Worm (Caenorhabditis elegans): Measurements from ENCODE around the gene R07E5.17.

Gene R07E5.17

ce11 chrIII:4453768-4454167 lies 49.5 kb upstream of the R07E5.17 start:
- TF ChIP-seq rnt-1 (tag; optimal IDR thresholded peaks at IDR 0.05) (peak; percentile 27), lin-14 (GFP tag; optimal IDR thresholded peaks at IDR 0.05) (peak; percentile 10), ces-1 (GFP tag; optimal IDR thresholded peaks at IDR 0.05) (no peak)

- TF ChIP-seq lin-15B (tag; optimal IDR thresholded peaks at IDR 0.05) = no peak
- no peak for TF ChIP-seq ceh-82 (tag; optimal IDR thresholded peaks at IDR 0.05)
- no peak for TF ChIP-seq C16A3.4 (tag; optimal IDR thresholded peaks at IDR 0.05)
- no peak for TF ChIP-seq egl-13 (tag; optimal IDR thresholded peaks at IDR 0.05)
- TF ChIP-seq nhr-20 (tag; optimal IDR thresholded peaks at IDR 0.05) = no peak
- TF ChIP-seq pag-3 (tag; optimal IDR thresholded peaks at IDR 0.05; ENCODE audit: borderline replicate concordance, insufficient read depth) = no peak
- no peak for TF ChIP-seq mef-2 (tag; optimal IDR thresholded peaks at IDR 0.05)
- TF ChIP-seq ztf-11 (tag; optimal IDR thresholded peaks at IDR 0.05) = no peak
- no peak for TF ChIP-seq nhr-90 (tag; optimal IDR thresholded peaks at IDR 0.05; ENCODE audit: poor library complexity)
- no peak for TF ChIP-seq nhr-84 (tag; optimal IDR thresholded peaks at IDR 0.05)
- TF ChIP-seq jun-1 (tag; optimal IDR thresholded peaks at IDR 0.05) = no peak
- TF ChIP-seq pax-3 (tag; optimal IDR thresholded peaks at IDR 0.05) = no peak
- no peak for TF ChIP-seq skn-1 (tag; optimal IDR thresholded peaks at IDR 0.05)
- no peak for TF ChIP-seq fos-1 (tag; optimal IDR thresholded peaks at IDR 0.05)
- TF ChIP-seq grh-1 (GFP tag; IDR thresholded peaks at IDR 0.05) = no peak
- no peak for TF ChIP-seq nhr-76 (tag; optimal IDR thresholded peaks at IDR 0.05)
- no peak for TF ChIP-seq ets-5 (GFP tag; IDR thresholded peaks at IDR 0.05)
- TF ChIP-seq C34B4.2 (tag; optimal IDR thresholded peaks at IDR 0.05) = no peak
- TF ChIP-seq tlp-1 (tag; optimal IDR thresholded peaks at IDR 0.05) = no peak
- TF ChIP-seq nhr-237 (tag; optimal IDR thresholded peaks at IDR 0.05) = no peak
These were observed 49.1 kb upstream of the R07E5.17 start for ce11 chrIII:4453301-4453700.

ce11 chrIII:4452749-4453148 lies 48.5 kb upstream of the R07E5.17 start:
- peak; percentile 26; the same call in 1 of the 2 replicates for TF ChIP-seq grh-1 (GFP tag; IDR thresholded peaks at IDR 0.05)
- TF ChIP-seq lsy-2 (tag; optimal IDR thresholded peaks at IDR 0.05) = peak in 1 of 2 experiments; percentile 31
- TF ChIP-seq C16A3.4 (tag; optimal IDR thresholded peaks at IDR 0.05) = no peak
- TF ChIP-seq lin-14 (GFP tag; optimal IDR thresholded peaks at IDR 0.05) = peak; percentile 47
- peak in 1 of 3 experiments; percentile 5 for TF ChIP-seq ceh-82 (tag; optimal IDR thresholded peaks at IDR 0.05)
- peak; percentile 8 for TF ChIP-seq ceh-8 (GFP tag; optimal IDR thresholded peaks at IDR 0.05)
- TF ChIP-seq nhr-85 (tag) = peak; percentile 76
- no peak for TF ChIP-seq dsc-1 (tag; optimal IDR thresholded peaks at IDR 0.05)

ce11 chrIII:4450773-4451423 lies 46.7 kb upstream of the R07E5.17 start:
- no peak for TF ChIP-seq nhr-237 (tag; optimal IDR thresholded peaks at IDR 0.05)
- peak; percentile 1 for TF ChIP-seq pax-3 (tag; optimal IDR thresholded peaks at IDR 0.05)
- TF ChIP-seq lsy-2 (tag; optimal IDR thresholded peaks at IDR 0.05) = peak in 1 of 2 experiments; percentile 12
- no peak for TF ChIP-seq hpl-2 (GFP tag; optimal IDR thresholded peaks at IDR 0.05)
- no peak for TF ChIP-seq unc-30 (tag; optimal IDR thresholded peaks at IDR 0.05)
- no peak for TF ChIP-seq ama-1 (optimal IDR thresholded peaks at IDR 0.05)
- no peak for TF ChIP-seq nhr-28 (tag; optimal IDR thresholded peaks at IDR 0.05)
- TF ChIP-seq lin-14 (GFP tag; optimal IDR thresholded peaks at IDR 0.05) = peak; percentile 42
- no peak for TF ChIP-seq unc-62 (GFP tag; optimal IDR thresholded peaks at IDR 0.05)

- TF ChIP-seq efl-1 (optimal IDR thresholded peaks at IDR 0.05) = no peak
- TF ChIP-seq efl-1 (GFP tag; optimal IDR thresholded peaks at IDR 0.05 in 1 of 2) = peak in 1 of 2 experiments; percentile 63
- TF ChIP-seq nhr-90 (tag; optimal IDR thresholded peaks at IDR 0.05; ENCODE audit: poor library complexity) = no peak
- TF ChIP-seq elt-2 (tag; optimal IDR thresholded peaks at IDR 0.05) = peak; percentile 14
- peak in 1 of 2 experiments; percentile 27 for TF ChIP-seq lin-35 (GFP tag; optimal IDR thresholded peaks at IDR 0.05)
These were observed 45.8 kb upstream of the R07E5.17 start, which contains the start of gene ceh-43 for ce11 chrIII:4449893-4450579. Gene ceh-43 (minus strand): TSS chrIII:4449943.

Data from whole organism, L1 larva.